Fruit fly (Drosophila melanogaster): ENCODE data around the gene LysP.

- TF ChIP-seq CTCF (optimal IDR thresholded peaks at IDR 0.05) (no peak), CG8478 (optimal IDR thresholded peaks at IDR 0.05) (no peak)
These were observed 45.6 kb downstream of the LysP start for dm6 chr3L:1172858-1173257.

Measured in S2 (cell line).